Worm (Caenorhabditis elegans): Measurements from ENCODE around the gene gar-1.

- TF ChIP-seq sdc-2 (tag; optimal IDR thresholded peaks at IDR 0.05), result no peak
- no peak for TF ChIP-seq dve-1 (tag; optimal IDR thresholded peaks at IDR 0.05)
- no peak for TF ChIP-seq rnt-1 (tag; optimal IDR thresholded peaks at IDR 0.05)
- no peak for TF ChIP-seq ets-4 (tag; optimal IDR thresholded peaks at IDR 0.05)
- TF ChIP-seq ceh-9 (tag; optimal IDR thresholded peaks at IDR 0.05), result no peak
- TF ChIP-seq ahr-1 (tag; optimal IDR thresholded peaks at IDR 0.05), result no peak
- TF ChIP-seq pat-9 (tag; optimal IDR thresholded peaks at IDR 0.05), result no peak
Measured at ce11 chrX:6455157-6455556, 29.5 kb downstream of the gar-1 start, which contains the start of gene nas-33.

All from whole organism, late embryonic.